Fruit fly (Drosophila melanogaster) whole organism, prepupa: ENCODE results near the gene Dlip2.

ENCODE experiments used
- CG4318 ChIP-seq: fragments of 200-800 bp; sonication (Bioruptor generic); optimal IDR thresholded peaks from 3 replicates; lab custom pipeline; 2017; ENCODE audit warnings: missing biosample characterization, mild to moderate bottlenecking, missing genetic modification characterization
- Ets96B ChIP-seq: fragments of 200-800 bp; optimal IDR thresholded peaks from 2 replicates; lab custom pipeline; 2019; ENCODE audit warnings: missing biosample characterization, mild to moderate bottlenecking, missing genetic modification characterization, moderate library complexity
- Sox15 ChIP-seq: fragments of 200-800 bp; sonication (Bioruptor generic); optimal IDR thresholded peaks from 3 replicates; lab custom pipeline; 2016; ENCODE audit warnings: missing biosample characterization, missing genetic modification characterization

- no peak for TF ChIP-seq Sox15
- TF ChIP-seq Ets96B (tag; lab: Kevin White, UChicago), result no peak
- no peak for TF ChIP-seq CG4318 (GFP tag; lab: Kevin White, UChicago)
These were observed 29.3 kb downstream of the Dlip2 start for dm6 chr3R:4616130-4616529.
